Worm (Caenorhabditis elegans): Measurements from ENCODE around the gene baf-1.

ce11 chrIII:9511660-9512059 is 44.4 kb downstream of the baf-1 start:
- TF ChIP-seq ceh-13 (GFP tag; optimal IDR thresholded peaks at IDR 0.05) (no peak), hnd-1 (tag; optimal IDR thresholded peaks at IDR 0.05) (no peak), ets-7 (tag; optimal IDR thresholded peaks at IDR 0.05) (no peak), scrt-1 (GFP tag; IDR thresholded peaks at IDR 0.05) (no peak), ama-1 (optimal IDR thresholded peaks at IDR 0.05) (no peak), F13C5.2 (tag; optimal IDR thresholded peaks at IDR 0.05) (no peak), flt-1 (GFP tag; IDR thresholded peaks at IDR 0.05) (no peak), sea-1 (GFP tag; conservative IDR thresholded peaks at IDR 0.05) (no peak), hmg-4 (GFP tag; optimal IDR thresholded peaks at IDR 0.05) (no peak), B0310.2 (tag; optimal IDR thresholded peaks at IDR 0.05) (no peak)

All from whole organism, early embryonic.